Worm (Caenorhabditis elegans): ENCODE data around the gene ZK228.4.

DNA sequence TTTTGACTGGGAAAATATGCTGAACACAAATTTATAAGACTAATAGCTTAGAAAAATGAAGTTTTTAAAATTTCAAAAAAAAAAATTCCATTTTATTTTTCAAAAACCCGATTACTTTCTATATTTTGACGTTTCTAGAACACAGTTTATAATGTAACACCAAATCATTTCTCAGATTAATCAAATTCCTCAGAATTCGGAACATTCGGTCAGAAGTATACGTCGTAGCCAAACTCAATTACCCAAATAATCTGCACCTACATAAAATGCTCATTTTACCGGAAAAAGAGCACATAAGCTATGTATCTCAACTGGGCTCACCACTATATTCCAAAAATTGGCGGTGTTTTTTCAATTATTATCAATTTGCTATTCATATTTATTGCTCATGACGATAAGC, 41.8 kb upstream of the ZK228.4 start, which contains the start of gene srj-26:
- TF ChIP-seq unc-62 (GFP tag; optimal IDR thresholded peaks at IDR 0.05) (no peak), nhr-2 (tag; optimal IDR thresholded peaks at IDR 0.05) (no peak)

Data from whole organism, mixed stage, embryonic.